Worm (Caenorhabditis elegans) whole organism, early embryonic: Measurements from ENCODE around the gene C33D9.10.

Source experiments
- ama-1 ChIP-seq: fragments of 150-350 bp; optimal IDR thresholded peaks from 2 replicates; lab custom pipeline; 2014
- hmg-4 ChIP-seq: fragments of 200-800 bp; sonication (Bioruptor generic); optimal IDR thresholded peaks from 2 replicates; lab custom pipeline; 2018; ENCODE audit warnings: mild to moderate bottlenecking, missing genetic modification characterization, missing compliant biosample characterization
- pes-1 ChIP-seq: fragments of 200-800 bp; sonication (Bioruptor generic); IDR thresholded peaks from 2 replicates; pipeline ENCODE4 v1.3.6; 2022; ENCODE audit warnings: missing genetic modification reagents, missing genetic modification characterization, missing compliant biosample characterization
- tbx-37 ChIP-seq: fragments of 200-800 bp; sonication (Bioruptor generic); conservative IDR thresholded peaks from 2 replicates; pipeline ENCODE4 v1.3.6; 2022; ENCODE audit warnings: missing genetic modification reagents, missing genetic modification characterization, missing compliant biosample characterization
- tra-4 ChIP-seq: sonication (generic microtip); optimal IDR thresholded peaks from 2 replicates; lab custom pipeline; 2017; ENCODE audit warnings: missing genetic modification characterization, missing compliant biosample characterization

ce11 chrIV:8761896-8762295, 26.1 kb downstream of the C33D9.10 start, which contains the start of the genes F20C5.11 and klp-11:
- no peak for TF ChIP-seq hmg-4
- no peak for TF ChIP-seq ama-1 (lab: Kevin White, UChicago)
- no peak for TF ChIP-seq tbx-37 (GFP tag; lab: Robert Waterston, UW)
- no peak for TF ChIP-seq tra-4 (tag; lab: Kevin White, UChicago)
- TF ChIP-seq pes-1 (GFP tag; lab: Robert Waterston, UW) = no peak
